Worm (Caenorhabditis elegans): ENCODE measurements around the gene F27E5.7.

DNA sequence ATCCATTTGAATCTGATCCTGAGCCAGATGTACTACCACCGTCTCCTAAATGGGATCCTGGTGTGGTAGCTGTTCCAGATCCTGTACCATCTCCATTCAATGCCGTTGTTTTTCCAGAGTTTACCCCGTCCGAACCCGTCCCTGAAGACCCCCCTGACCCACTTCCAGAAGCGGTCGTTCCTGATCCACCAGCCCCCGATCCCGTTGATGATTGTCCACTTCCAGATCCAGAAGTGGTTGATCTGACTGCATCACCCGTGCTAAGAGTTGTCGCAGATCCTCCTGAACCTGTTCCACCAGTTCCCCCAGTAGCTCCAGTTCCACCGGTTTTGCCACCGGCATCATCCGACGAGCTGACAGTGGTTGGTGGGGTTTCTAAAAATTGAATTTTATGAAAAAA, 5.9 kb upstream of the F27E5.7 start:
- no peak for TF ChIP-seq fos-1 (tag; optimal IDR thresholded peaks at IDR 0.05)
- no peak for TF ChIP-seq lin-15B (tag; optimal IDR thresholded peaks at IDR 0.05)
